Fruit fly (Drosophila melanogaster): Measurements from ENCODE around the gene tra.

The tra gene

dm6 chr3L:16638639-16639388 lies 48.0 kb upstream of the tra start (continued):
- TF ChIP-seq cyc (GFP tag; optimal IDR thresholded peaks at IDR 0.05) (peak; percentile 12), svp (GFP tag) (peak; percentile 78), Sox14 (GFP tag; optimal IDR thresholded peaks at IDR 0.05) (peak; percentile 80), fd59A (GFP tag; optimal IDR thresholded peaks at IDR 0.05) (no peak), OdsH (GFP tag; optimal IDR thresholded peaks at IDR 0.05) (peak; percentile 4), dsx (GFP tag; optimal IDR thresholded peaks at IDR 0.05; ENCODE audit: poor library complexity, severe bottlenecking) (peak; percentile 53)

DNA sequence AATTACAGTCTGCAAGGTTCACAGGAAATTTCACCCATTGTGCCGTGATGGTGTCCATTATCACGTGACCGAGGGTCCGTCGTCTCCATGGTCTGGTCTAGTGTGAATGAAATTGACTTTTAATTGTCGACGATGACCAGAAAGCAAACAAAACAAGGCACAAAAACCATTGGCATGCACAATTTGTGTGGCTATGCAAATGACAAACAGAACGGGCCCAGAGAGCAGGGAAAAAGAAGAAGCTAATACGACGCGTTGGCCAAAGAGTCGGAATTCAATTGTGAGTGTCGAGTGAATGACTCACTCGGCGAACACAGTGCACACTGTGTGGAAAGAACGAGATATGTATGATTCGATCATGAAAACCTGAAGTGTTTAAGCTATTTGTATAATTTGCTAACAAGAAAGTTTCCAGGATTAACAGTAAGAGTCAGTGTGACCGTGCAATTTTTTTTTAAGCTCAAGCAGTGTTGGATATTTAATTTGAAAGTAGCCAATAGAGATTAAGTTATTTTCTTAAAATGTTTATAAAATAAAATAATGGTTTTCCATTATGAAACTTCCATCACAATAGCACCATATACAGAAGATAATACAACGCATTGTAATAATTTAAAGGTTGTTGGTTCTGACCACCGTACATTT lies 44.8 kb upstream of the tra start:
- TF ChIP-seq Hr4 (GFP tag; optimal IDR thresholded peaks at IDR 0.05) = peak; percentile 52
- TF ChIP-seq Eip78C (GFP tag) = peak; percentile 60
- peak; percentile 25 for TF ChIP-seq OdsH (GFP tag; optimal IDR thresholded peaks at IDR 0.05)
- TF ChIP-seq spab (GFP tag; optimal IDR thresholded peaks at IDR 0.05) = no peak
- peak; percentile 24; the same call in 1 of the 3 replicates for TF ChIP-seq CG6163 (GFP tag; IDR thresholded peaks at IDR 0.05)
- no peak for TF ChIP-seq CG8119 (GFP tag; IDR thresholded peaks at IDR 0.05)
- peak; percentile 19 for TF ChIP-seq Met (GFP tag; optimal IDR thresholded peaks at IDR 0.05)
- peak; percentile 15 for TF ChIP-seq esn (GFP tag; optimal IDR thresholded peaks at IDR 0.05)
- TF ChIP-seq CG32006 (GFP tag; optimal IDR thresholded peaks at IDR 0.05) = peak; percentile 51
- TF ChIP-seq Hr38 (GFP tag; optimal IDR thresholded peaks at IDR 0.05) = no peak
- TF ChIP-seq CG10631 (GFP tag; optimal IDR thresholded peaks at IDR 0.05) = peak; percentile 13
- peak; percentile 4 for TF ChIP-seq achi (GFP tag; optimal IDR thresholded peaks at IDR 0.05)
- peak; percentile 13 for TF ChIP-seq topi (GFP tag; optimal IDR thresholded peaks at IDR 0.05)
- TF ChIP-seq salr (GFP tag; optimal IDR thresholded peaks at IDR 0.05) = peak in 1 of 2 experiments; percentile 11

DNA sequence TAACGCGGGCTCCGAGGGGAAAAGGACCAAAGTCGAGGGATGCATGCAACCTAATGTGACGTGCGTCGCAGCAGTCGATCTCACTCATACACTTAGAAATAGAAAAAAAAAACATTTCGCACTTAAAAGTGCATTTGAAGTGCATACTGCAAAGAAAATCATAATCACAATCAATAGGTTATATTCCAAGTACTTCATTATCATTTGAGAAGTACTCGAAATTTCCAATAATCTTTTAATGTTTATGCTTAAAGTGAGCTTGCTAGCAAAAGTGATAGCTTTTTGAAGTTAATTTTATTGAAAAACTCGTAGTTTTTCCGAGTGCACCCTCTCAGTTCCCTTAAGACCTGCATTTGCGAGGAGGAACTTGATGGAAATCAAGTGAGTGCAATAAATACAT lies 43.7 kb upstream of the tra start:
- TF ChIP-seq Eip78C (GFP tag) (peak; percentile 59), CG7368 (GFP tag; optimal IDR thresholded peaks at IDR 0.05) (no peak), CG3032 (tag; optimal IDR thresholded peaks at IDR 0.05) (no peak), Blimp-1 (GFP tag; optimal IDR thresholded peaks at IDR 0.05) (no peak), CG6163 (GFP tag; IDR thresholded peaks at IDR 0.05) (0 out of 3 replicates have a peak, but pooled peaks have one; percentile 13), dsx (GFP tag; optimal IDR thresholded peaks at IDR 0.05; ENCODE audit: poor library complexity, severe bottlenecking) (no peak), achi (GFP tag; optimal IDR thresholded peaks at IDR 0.05) (peak; percentile 31), Ets21C (GFP tag; optimal IDR thresholded peaks at IDR 0.05) (no peak), acj6 (GFP tag; optimal IDR thresholded peaks at IDR 0.05) (peak; percentile 35), CG16779 (tag; optimal IDR thresholded peaks at IDR 0.05) (no peak), Sox14 (GFP tag; optimal IDR thresholded peaks at IDR 0.05) (peak; percentile 0), CG10631 (GFP tag; optimal IDR thresholded peaks at IDR 0.05) (peak; percentile 28), svp (GFP tag) (no peak), Hr39 (GFP tag; optimal IDR thresholded peaks at IDR 0.05) (no peak), cyc (GFP tag; optimal IDR thresholded peaks at IDR 0.05) (peak; percentile 21), topi (GFP tag; optimal IDR thresholded peaks at IDR 0.05) (peak; percentile 34), CG8119 (GFP tag; IDR thresholded peaks at IDR 0.05) (peak; percentile 23; the same call in 1 of the 3 replicates), OdsH (GFP tag; optimal IDR thresholded peaks at IDR 0.05) (no peak), Ets96B (tag; optimal IDR thresholded peaks at IDR 0.05) (peak; percentile 45), CG6808 (GFP tag; optimal IDR thresholded peaks at IDR 0.05) (no peak), lz (GFP tag; optimal IDR thresholded peaks at IDR 0.05) (peak; percentile 8), CG3919 (GFP tag; optimal IDR thresholded peaks at IDR 0.05) (peak; percentile 24), CG11762 (GFP tag; optimal IDR thresholded peaks at IDR 0.05; ENCODE audit: insufficient read depth) (peak; percentile 16), CG8319 (GFP tag; optimal IDR thresholded peaks at IDR 0.05) (peak; percentile 6), spab (GFP tag; optimal IDR thresholded peaks at IDR 0.05) (peak; percentile 16), CG10669 (GFP tag; optimal IDR thresholded peaks at IDR 0.05) (peak; percentile 23), Smox (GFP tag; optimal IDR thresholded peaks at IDR 0.05) (no peak), CG6792 (GFP tag; optimal IDR thresholded peaks at IDR 0.05) (peak; percentile 29), Eip75B (GFP tag; optimal IDR thresholded peaks at IDR 0.05) (peak; percentile 33)

Measured in whole organism, prepupa.